Worm (Caenorhabditis elegans) whole organism, L2 larva: ENCODE data around the gene C45B11.5.

Source experiments
- C34F6.9 ChIP-seq: fragments of 150-350 bp; optimal IDR thresholded peaks from 2 replicates; lab custom pipeline; 2014; ENCODE audit warnings: missing biosample characterization, missing genetic modification characterization
- F13H6.1 ChIP-seq: sonication (generic microtip); optimal IDR thresholded peaks from 2 replicates; lab custom pipeline; 2016; ENCODE audit warnings: missing genetic modification characterization, missing compliant biosample characterization
- Y55F3AM.14 ChIP-seq: fragments of 200-800 bp; sonication (Bioruptor generic); optimal IDR thresholded peaks from 2 replicates; lab custom pipeline; 2018; ENCODE audit warnings: mild to moderate bottlenecking, missing genetic modification characterization, missing compliant biosample characterization
- ZK546.5 ChIP-seq: sonication (generic microtip); optimal IDR thresholded peaks from 2 replicates; lab custom pipeline; 2017; ENCODE audit warnings: missing biosample characterization, missing genetic modification characterization
- alr-1 ChIP-seq: fragments of 150-350 bp; optimal IDR thresholded peaks from 2 replicates; lab custom pipeline; 2014; ENCODE audit warnings: missing biosample characterization, missing genetic modification characterization
- blmp-1 ChIP-seq: sonication (generic microtip); optimal IDR thresholded peaks from 2 replicates; lab custom pipeline; 2017; ENCODE audit warnings: missing genetic modification characterization, mild to moderate bottlenecking, missing compliant biosample characterization, antibody characterized with exemption, moderate library complexity; ENCODE audit not compliant: insufficient read depth
- ceh-16 ChIP-seq: fragments of 150-350 bp; optimal IDR thresholded peaks from 2 replicates; lab custom pipeline; 2014; ENCODE audit warnings: missing biosample characterization, missing genetic modification characterization
- ceh-82 ChIP-seq: fragments of 150-350 bp; optimal IDR thresholded peaks from 2 replicates; lab custom pipeline; 2014; ENCODE audit warnings: missing biosample characterization, missing genetic modification characterization
- crh-2 ChIP-seq: sonication (generic microtip); optimal IDR thresholded peaks from 2 replicates; lab custom pipeline; 2017; ENCODE audit warnings: missing biosample characterization, missing genetic modification characterization
- dmd-4 ChIP-seq: sonication (generic microtip); optimal IDR thresholded peaks from 2 replicates; lab custom pipeline; 2017; ENCODE audit warnings: missing biosample characterization, missing genetic modification characterization
- elt-1 ChIP-seq: fragments of 150-350 bp; optimal IDR thresholded peaks from 2 replicates; lab custom pipeline; 2014; ENCODE audit warnings: missing biosample characterization, missing genetic modification characterization
- elt-3 ChIP-seq: sonication (generic microtip); optimal IDR thresholded peaks from 2 replicates; lab custom pipeline; 2017; ENCODE audit warnings: missing biosample characterization, missing genetic modification characterization
- fos-1 ChIP-seq: fragments of 150-350 bp; optimal IDR thresholded peaks from 2 replicates; lab custom pipeline; 2014; ENCODE audit warnings: missing biosample characterization, missing genetic modification characterization
- lin-11 ChIP-seq: fragments of 150-350 bp; sonication (generic microtip); optimal IDR thresholded peaks from 2 replicates; lab custom pipeline; 2014; ENCODE audit warnings: missing biosample characterization, missing genetic modification characterization, inconsistent platforms, mixed read lengths
- lin-13 ChIP-seq: fragments of 150-350 bp; optimal IDR thresholded peaks from 2 replicates; lab custom pipeline; 2014; ENCODE audit warnings: missing biosample characterization, missing genetic modification reagents, missing genetic modification characterization
- lin-39 ChIP-seq: fragments of 150-350 bp; optimal IDR thresholded peaks from 2 replicates; lab custom pipeline; 2014; ENCODE audit warnings: missing biosample characterization, missing genetic modification reagents, missing genetic modification characterization
- lsy-2 ChIP-seq, 2 experiments: fragments of 150-350 bp in 1 of 2; sonication (generic microtip) in 1 of 2; optimal IDR thresholded peaks; 2 replicates each; lab custom pipeline; 2014 to 2017; ENCODE audit warnings: missing biosample characterization in 2 of 2, missing genetic modification characterization in 2 of 2
- mbf-1 ChIP-seq: sonication (generic microtip); optimal IDR thresholded peaks from 2 replicates; lab custom pipeline; 2017; ENCODE audit warnings: missing biosample characterization, missing genetic modification characterization
- mdl-1 ChIP-seq, 2 experiments: fragments of 150-350 bp in 1 of 2; sonication (generic microtip) in 1 of 2; optimal IDR thresholded peaks; 2 replicates each; lab custom pipeline; 2017; ENCODE audit warnings: missing biosample characterization in 2 of 2, missing genetic modification characterization in 2 of 2
- nhr-10 ChIP-seq: sonication (generic microtip); optimal IDR thresholded peaks from 2 replicates; lab custom pipeline; 2017; ENCODE audit warnings: missing biosample characterization, missing genetic modification characterization
- nhr-11 ChIP-seq: fragments of 150-350 bp; optimal IDR thresholded peaks from 2 replicates; lab custom pipeline; 2014; ENCODE audit warnings: missing biosample characterization, missing genetic modification characterization
- nhr-12 ChIP-seq: fragments of 150-350 bp; optimal IDR thresholded peaks from 2 replicates; lab custom pipeline; 2014; ENCODE audit warnings: missing biosample characterization, missing genetic modification characterization
- nhr-129 ChIP-seq: fragments of 150-350 bp; optimal IDR thresholded peaks from 2 replicates; lab custom pipeline; 2014; ENCODE audit warnings: missing biosample characterization, missing genetic modification characterization
- nhr-21 ChIP-seq: fragments of 150-350 bp; optimal IDR thresholded peaks from 2 replicates; lab custom pipeline; 2014; ENCODE audit warnings: missing biosample characterization, missing genetic modification characterization
- nhr-23 ChIP-seq: fragments of 150-350 bp; optimal IDR thresholded peaks from 2 replicates; lab custom pipeline; 2014; ENCODE audit warnings: missing biosample characterization, missing genetic modification reagents, missing genetic modification characterization
- nhr-237 ChIP-seq: fragments of 150-350 bp; optimal IDR thresholded peaks from 2 replicates; lab custom pipeline; 2014; ENCODE audit warnings: missing biosample characterization, missing genetic modification characterization
- nhr-25 ChIP-seq: fragments of 150-350 bp; sonication (generic microtip); optimal IDR thresholded peaks from 3 replicates; lab custom pipeline; 2014; ENCODE audit warnings: missing biosample characterization, missing genetic modification characterization
- nhr-6 ChIP-seq: fragments of 150-350 bp; optimal IDR thresholded peaks from 2 replicates; lab custom pipeline; 2014; ENCODE audit warnings: missing biosample characterization, missing genetic modification characterization
- nhr-77 ChIP-seq: fragments of 150-350 bp; optimal IDR thresholded peaks from 2 replicates; lab custom pipeline; 2014; ENCODE audit warnings: missing biosample characterization, missing genetic modification characterization
- sem-4 ChIP-seq: fragments of 150-350 bp; optimal IDR thresholded peaks from 2 replicates; lab custom pipeline; 2014; ENCODE audit warnings: missing biosample characterization, missing genetic modification reagents, missing genetic modification characterization
- skn-1 ChIP-seq: sonication (generic microtip); optimal IDR thresholded peaks from 2 replicates; lab custom pipeline; 2017; ENCODE audit warnings: missing biosample characterization, missing genetic modification characterization
- sma-3 ChIP-seq: sonication (generic microtip); optimal IDR thresholded peaks from 2 replicates; lab custom pipeline; 2016; ENCODE audit warnings: missing genetic modification reagents, missing genetic modification characterization, missing compliant biosample characterization
- sma-9 ChIP-seq, 2 experiments: fragments of 150-350 bp in 1 of 2; sonication (generic microtip) in 1 of 2; optimal IDR thresholded peaks; 2 replicates each; lab custom pipeline; 2014 to 2016; ENCODE audit warnings: missing genetic modification characterization in 2 of 2, mild to moderate bottlenecking in 1 of 2, missing biosample characterization in 1 of 2, missing compliant biosample characterization in 1 of 2, missing genetic modification reagents in 1 of 2, moderate library complexity in 1 of 2
- snpc-4 ChIP-seq: fragments of 150-350 bp; optimal IDR thresholded peaks from 2 replicates; lab custom pipeline; 2014; ENCODE audit warnings: missing biosample characterization, missing genetic modification characterization
- unc-39 ChIP-seq: fragments of 150-350 bp; optimal IDR thresholded peaks from 2 replicates; lab custom pipeline; 2014; ENCODE audit warnings: missing biosample characterization, missing genetic modification characterization
- unc-55 ChIP-seq: fragments of 150-350 bp; sonication (generic microtip); optimal IDR thresholded peaks from 3 replicates; lab custom pipeline; 2014; ENCODE audit warnings: missing biosample characterization, missing genetic modification reagents, missing genetic modification characterization
- unc-62 ChIP-seq: fragments of 150-350 bp; optimal IDR thresholded peaks from 2 replicates; lab custom pipeline; 2014; ENCODE audit warnings: missing biosample characterization, missing genetic modification reagents, missing genetic modification characterization
- zag-1 ChIP-seq: fragments of 150-350 bp; optimal IDR thresholded peaks from 2 replicates; lab custom pipeline; 2014; ENCODE audit warnings: missing biosample characterization, missing genetic modification characterization
- ztf-11 ChIP-seq: sonication (generic microtip); optimal IDR thresholded peaks from 2 replicates; lab custom pipeline; 2017; ENCODE audit warnings: missing biosample characterization, missing genetic modification characterization
- ztf-4 ChIP-seq: fragments of 150-350 bp; optimal IDR thresholded peaks from 2 replicates; lab custom pipeline; 2014; ENCODE audit warnings: missing biosample characterization, missing genetic modification characterization

The C45B11.5 gene

ce11 chrV:11073354-11073753 is 31.8 kb downstream of the C45B11.5 start:
- TF ChIP-seq sma-9 (GFP tag; optimal IDR thresholded peaks at IDR 0.05; lab: Kevin White, UChicago): peak; percentile 25
- no peak for TF ChIP-seq sma-9 (tag; optimal IDR thresholded peaks at IDR 0.05; lab: Kevin White, UChicago)
- TF ChIP-seq ZK546.5 (tag; lab: Kevin White, UChicago): no peak
- TF ChIP-seq nhr-129 (tag; lab: Kevin White, UChicago): peak; percentile 20

- TF ChIP-seq sma-9 (GFP tag; optimal IDR thresholded peaks at IDR 0.05; lab: Kevin White, UChicago) (peak; percentile 16), sma-9 (tag; optimal IDR thresholded peaks at IDR 0.05; lab: Kevin White, UChicago) (no peak), nhr-129 (tag; lab: Kevin White, UChicago) (peak; percentile 39), F13H6.1 (tag; lab: Kevin White, UChicago) (peak; percentile 44), nhr-21 (tag; lab: Kevin White, UChicago) (no peak), nhr-6 (tag; lab: Kevin White, UChicago) (no peak)
These were observed 32.8 kb downstream of the C45B11.5 start, which contains the start of gene act-3 for ce11 chrV:11074448-11074847. Gene act-3 (minus strand): TSS chrV:11074498.

ce11 chrV:11075209-11076027 is 33.8 kb downstream of the C45B11.5 start:
- TF ChIP-seq nhr-21 (tag; lab: Kevin White, UChicago) (peak; percentile 4), F13H6.1 (tag; lab: Kevin White, UChicago) (peak; percentile 10), lin-11 (tag; lab: Kevin White, UChicago) (no peak), unc-55 (GFP tag; lab: Kevin White, UChicago) (peak; percentile 12), mdl-1 (tag; optimal IDR thresholded peaks at IDR 0.05; lab: Kevin White, UChicago) (peak; percentile 41 to 51), sma-3 (no peak), nhr-23 (no peak), nhr-129 (tag; lab: Kevin White, UChicago) (peak; percentile 31), nhr-25 (tag; lab: Kevin White, UChicago) (peak; percentile 22), fos-1 (tag; lab: Kevin White, UChicago) (peak; percentile 41)

ce11 chrV:11076028-11076402 is 34.4 kb downstream of the C45B11.5 start:
- TF ChIP-seq elt-3 (tag; lab: Kevin White, UChicago) (no peak), sem-4 (tag; lab: Kevin White, UChicago) (peak; percentile 41), sma-3 (peak; percentile 15)

DNA sequence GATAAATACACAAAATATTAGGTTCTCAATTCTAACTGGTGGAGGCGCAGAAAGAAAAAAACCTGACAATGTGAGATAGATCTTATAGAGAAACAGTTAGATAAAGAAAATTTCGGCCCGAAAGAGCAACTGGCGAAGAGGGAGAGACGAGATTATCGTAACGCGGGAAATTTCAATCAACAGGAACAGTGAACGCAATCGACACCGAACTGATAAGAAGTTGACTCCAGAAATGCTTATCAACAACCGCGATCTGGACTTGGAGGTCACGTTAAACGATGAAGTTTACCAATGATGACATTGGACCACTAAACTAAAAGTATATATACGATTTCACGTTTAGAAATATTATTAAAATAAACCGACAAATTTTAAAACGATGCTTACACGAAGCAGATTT is 34.8 kb downstream of the C45B11.5 start:
- TF ChIP-seq unc-55 (GFP tag; lab: Kevin White, UChicago): no peak
- TF ChIP-seq nhr-237 (tag; lab: Kevin White, UChicago): no peak
- no peak for TF ChIP-seq zag-1 (tag; lab: Kevin White, UChicago)
- no peak for TF ChIP-seq nhr-77
- peak in 1 of 2 experiments; percentile 40 for TF ChIP-seq lsy-2 (tag; optimal IDR thresholded peaks at IDR 0.05; lab: Kevin White, UChicago)
- TF ChIP-seq crh-2 (tag; lab: Kevin White, UChicago): peak; percentile 31
- peak; percentile 38 for TF ChIP-seq unc-62 (GFP tag; lab: Kevin White, UChicago)
- no peak for TF ChIP-seq ztf-11 (tag; lab: Kevin White, UChicago)
- peak; percentile 77 for TF ChIP-seq ztf-4 (tag; lab: Kevin White, UChicago)
- TF ChIP-seq skn-1: no peak
- TF ChIP-seq lin-39: no peak
- no peak for TF ChIP-seq blmp-1 (tag; lab: Kevin White, UChicago)
- no peak for TF ChIP-seq nhr-6 (tag; lab: Kevin White, UChicago)
- no peak for TF ChIP-seq nhr-21 (tag; lab: Kevin White, UChicago)
- no peak for TF ChIP-seq ceh-16 (tag; lab: Kevin White, UChicago)
- TF ChIP-seq snpc-4 (tag; lab: Kevin White, UChicago): no peak
- TF ChIP-seq nhr-129 (tag; lab: Kevin White, UChicago): peak; percentile 43
- TF ChIP-seq C34F6.9: peak; percentile 14
- no peak for TF ChIP-seq nhr-10 (tag; lab: Kevin White, UChicago)
- TF ChIP-seq lin-13 (GFP tag; lab: Kevin White, UChicago): peak; percentile 32
- TF ChIP-seq ZK546.5 (tag; lab: Kevin White, UChicago): no peak
- TF ChIP-seq fos-1 (tag; lab: Kevin White, UChicago): peak; percentile 46
- no peak for TF ChIP-seq mbf-1
- TF ChIP-seq alr-1: no peak
- TF ChIP-seq nhr-12: no peak
- no peak for TF ChIP-seq dmd-4 (tag; lab: Kevin White, UChicago)
- TF ChIP-seq mdl-1 (tag; optimal IDR thresholded peaks at IDR 0.05; lab: Kevin White, UChicago): no peak
- no peak for TF ChIP-seq nhr-23
- no peak for TF ChIP-seq ceh-82 (tag; lab: Kevin White, UChicago)
- TF ChIP-seq unc-39: no peak
- TF ChIP-seq elt-1 (tag; lab: Kevin White, UChicago): no peak
- peak; percentile 25 for TF ChIP-seq sma-9 (GFP tag; optimal IDR thresholded peaks at IDR 0.05; lab: Kevin White, UChicago)
- TF ChIP-seq sma-9 (tag; optimal IDR thresholded peaks at IDR 0.05; lab: Kevin White, UChicago): no peak
- no peak for TF ChIP-seq sem-4 (tag; lab: Kevin White, UChicago)
- TF ChIP-seq F13H6.1 (tag; lab: Kevin White, UChicago): no peak
- TF ChIP-seq nhr-11 (tag; lab: Kevin White, UChicago): no peak
- no peak for TF ChIP-seq sma-3
- no peak for TF ChIP-seq elt-3 (tag; lab: Kevin White, UChicago)
- TF ChIP-seq Y55F3AM.14: no peak
